Fruit fly (Drosophila melanogaster) whole organism, pupa: ENCODE measurements around the gene bif.

Experiments used
- CG10348 ChIP-seq: fragments of 200-800 bp; sonication (Bioruptor generic); IDR thresholded peaks from 2 replicates; pipeline ENCODE4 v1.3.6; 2022; ENCODE audit warnings: missing biosample characterization, missing genetic modification characterization
- CG12605 ChIP-seq: fragments of 200-800 bp; sonication (Bioruptor generic); IDR thresholded peaks from 2 replicates; pipeline ENCODE4 v1.3.6; 2022; ENCODE audit warnings: missing biosample characterization, missing genetic modification characterization
- CG13204 ChIP-seq: fragments of 200-800 bp; sonication (Bioruptor generic); optimal IDR thresholded peaks from 2 replicates; lab custom pipeline; 2018; ENCODE audit warnings: missing biosample characterization, mild to moderate bottlenecking, missing genetic modification characterization, moderate library complexity
- CG14655 ChIP-seq: fragments of 200-800 bp; sonication (Bioruptor generic); optimal IDR thresholded peaks from 3 replicates; lab custom pipeline; 2017; ENCODE audit warnings: mild to moderate bottlenecking, missing biosample characterization, missing genetic modification reagents, missing genetic modification characterization
- CG15710 ChIP-seq: fragments of 200-800 bp; sonication (Bioruptor generic); optimal IDR thresholded peaks from 2 replicates; lab custom pipeline; 2018; ENCODE audit warnings: missing biosample characterization, mild to moderate bottlenecking, missing genetic modification characterization, moderate library complexity
- CG17806 ChIP-seq: fragments of 200-800 bp; sonication (Bioruptor generic); optimal IDR thresholded peaks from 2 replicates; lab custom pipeline; 2018; ENCODE audit warnings: missing biosample characterization, mild to moderate bottlenecking, missing genetic modification characterization, moderate library complexity
- CG32121 ChIP-seq: fragments of 200-800 bp; sonication (Bioruptor generic); IDR thresholded peaks from 2 replicates; pipeline ENCODE4 v1.3.6; 2022; ENCODE audit warnings: missing biosample characterization, missing genetic modification characterization
- CG34367 ChIP-seq: fragments of 200-800 bp; sonication (Bioruptor generic); optimal IDR thresholded peaks from 2 replicates; lab custom pipeline; 2018; ENCODE audit warnings: missing biosample characterization, mild to moderate bottlenecking, missing genetic modification characterization
- CG4496 ChIP-seq: fragments of 200-800 bp; sonication (Bioruptor generic); IDR thresholded peaks from 3 replicates; pipeline ENCODE4 v1.3.6; 2022; ENCODE audit warnings: missing biosample characterization, missing genetic modification characterization
- CG8159 ChIP-seq: fragments of 200-800 bp; sonication (Bioruptor generic); optimal IDR thresholded peaks from 3 replicates; lab custom pipeline; 2018; ENCODE audit warnings: missing biosample characterization, mild to moderate bottlenecking, missing genetic modification characterization, moderate library complexity
- CG8301 ChIP-seq: fragments of 200-800 bp; sonication (Bioruptor generic); optimal IDR thresholded peaks from 2 replicates; lab custom pipeline; 2018; ENCODE audit warnings: missing biosample characterization, mild to moderate bottlenecking, missing genetic modification characterization
- CG9948 ChIP-seq: fragments of 200-800 bp; sonication (Bioruptor generic); optimal IDR thresholded peaks from 2 replicates; lab custom pipeline; 2018; ENCODE audit warnings: missing biosample characterization, mild to moderate bottlenecking, missing genetic modification characterization, moderate library complexity
- D1 ChIP-seq: fragments of 200-800 bp; sonication (Bioruptor generic); optimal IDR thresholded peaks from 2 replicates; lab custom pipeline; 2018; ENCODE audit warnings: missing biosample characterization, mild to moderate bottlenecking, missing genetic modification characterization, moderate library complexity
- EcR ChIP-seq: fragments of 200-800 bp; sonication (Bioruptor generic); optimal IDR thresholded peaks from 3 replicates; lab custom pipeline; 2019; ENCODE audit warnings: missing biosample characterization, missing genetic modification characterization, mild to moderate bottlenecking, moderate library complexity, missing genetic modification reagents
- Ets98B ChIP-seq: fragments of 200-800 bp; sonication (Bioruptor generic); IDR thresholded peaks from 2 replicates; pipeline ENCODE4 v1.3.6; 2022; ENCODE audit warnings: missing biosample characterization, missing genetic modification characterization
- Pif1A ChIP-seq: fragments of 200-800 bp; sonication (Bioruptor generic); optimal IDR thresholded peaks from 3 replicates; lab custom pipeline; 2016; ENCODE audit warnings: missing biosample characterization, missing genetic modification characterization
- Pif1B ChIP-seq: fragments of 200-800 bp; sonication (Bioruptor generic); optimal IDR thresholded peaks from 3 replicates; lab custom pipeline; 2016; ENCODE audit warnings: missing biosample characterization, missing genetic modification characterization
- Snoo ChIP-seq: fragments of 200-800 bp; sonication (Bioruptor generic); optimal IDR thresholded peaks from 3 replicates; lab custom pipeline; 2017; ENCODE audit warnings: missing biosample characterization, mild to moderate bottlenecking, missing genetic modification characterization, inconsistent platforms
- fd96Ca ChIP-seq: fragments of 200-800 bp; sonication (Bioruptor generic); IDR thresholded peaks from 3 replicates; pipeline ENCODE4 v1.3.6; 2022; ENCODE audit warnings: missing biosample characterization, missing genetic modification characterization
- gl ChIP-seq: fragments of 200-800 bp; sonication (Bioruptor generic); optimal IDR thresholded peaks from 2 replicates; lab custom pipeline; 2018; ENCODE audit warnings: missing biosample characterization, mild to moderate bottlenecking, missing genetic modification characterization
- rn ChIP-seq: fragments of 200-800 bp; sonication (Bioruptor generic); IDR thresholded peaks from 2 replicates; pipeline ENCODE4 v1.3.6; 2022; ENCODE audit warnings: missing biosample characterization, missing genetic modification characterization

The bif gene

dm6 chrX:11686675-11687074 lies 7.9 kb downstream of the bif start:
- no peak for TF ChIP-seq fd96Ca (GFP tag; lab: Robert Waterston, UW)
- no peak for TF ChIP-seq CG14655
- TF ChIP-seq D1 (tag; lab: Kevin White, UChicago): no peak
- no peak for TF ChIP-seq Ets98B (GFP tag; lab: Robert Waterston, UW)
- no peak for TF ChIP-seq CG10348
- peak; percentile 33 for TF ChIP-seq EcR (GFP tag; lab: Kevin White, UChicago)
- no peak for TF ChIP-seq Pif1A (GFP tag; lab: Kevin White, UChicago)

- TF ChIP-seq CG34367 (tag; lab: Kevin White, UChicago): no peak
- no peak for TF ChIP-seq D1 (tag; lab: Kevin White, UChicago)
- TF ChIP-seq EcR (GFP tag; lab: Kevin White, UChicago): peak; percentile 15
Observed at dm6 chrX:11687666-11688492, 9.1 kb downstream of the bif start.

dm6 chrX:11689669-11690068 lies 10.9 kb downstream of the bif start:
- TF ChIP-seq CG12605 (GFP tag; lab: Robert Waterston, UW): no peak
- no peak for TF ChIP-seq Ets98B (GFP tag; lab: Robert Waterston, UW)
- peak; percentile 80 for TF ChIP-seq EcR (GFP tag; lab: Kevin White, UChicago)

dm6 chrX:11694959-11695882 lies 16.5 kb downstream of the bif start, which contains the start of gene PhKgamma:
TSS of gene PhKgamma (plus strand) at chrX:11695137.
- TF ChIP-seq gl (tag; lab: Kevin White, UChicago) (peak; percentile 61), Pif1A (GFP tag; lab: Kevin White, UChicago) (peak; percentile 38), fd96Ca (GFP tag; lab: Robert Waterston, UW) (peak; percentile 65; the same call in 2 of the 3 replicates), CG12605 (GFP tag; lab: Robert Waterston, UW) (peak; percentile 71), CG17806 (tag; lab: Kevin White, UChicago) (peak; percentile 37), CG34367 (tag; lab: Kevin White, UChicago) (peak; percentile 50), EcR (GFP tag; lab: Kevin White, UChicago) (peak; percentile 72), D1 (tag; lab: Kevin White, UChicago) (peak; percentile 46), CG13204 (GFP tag; lab: Kevin White, UChicago) (peak; percentile 70), CG15710 (tag; lab: Kevin White, UChicago) (peak; percentile 27), rn (GFP tag; lab: Robert Waterston, UW) (no peak), Pif1B (GFP tag; lab: Kevin White, UChicago) (peak; percentile 43), CG4496 (GFP tag; lab: Robert Waterston, UW) (peak; percentile 49; the same call in 2 of the 3 replicates), CG8301 (tag; lab: Kevin White, UChicago) (peak; percentile 51), Snoo (tag; lab: Kevin White, UChicago) (no peak), CG14655 (peak; percentile 75), CG8159 (tag; lab: Kevin White, UChicago) (peak; percentile 37), CG32121 (GFP tag; lab: Robert Waterston, UW) (no peak; the same call in 1 of the 2 replicates), Ets98B (GFP tag; lab: Robert Waterston, UW) (peak; percentile 67), CG9948 (no peak)

- TF ChIP-seq gl (tag; lab: Kevin White, UChicago) (peak; percentile 32), fd96Ca (GFP tag; lab: Robert Waterston, UW) (no peak), Ets98B (GFP tag; lab: Robert Waterston, UW) (no peak), Snoo (tag; lab: Kevin White, UChicago) (no peak), CG4496 (GFP tag; lab: Robert Waterston, UW) (0 out of 3 replicates have a peak, but pooled peaks have one; percentile 18), D1 (tag; lab: Kevin White, UChicago) (no peak), CG32121 (GFP tag; lab: Robert Waterston, UW) (no peak), rn (GFP tag; lab: Robert Waterston, UW) (no peak), CG14655 (no peak), CG9948 (no peak), Pif1B (GFP tag; lab: Kevin White, UChicago) (no peak), EcR (GFP tag; lab: Kevin White, UChicago) (no peak), CG17806 (tag; lab: Kevin White, UChicago) (no peak), CG8301 (tag; lab: Kevin White, UChicago) (no peak), CG13204 (GFP tag; lab: Kevin White, UChicago) (no peak), Pif1A (GFP tag; lab: Kevin White, UChicago) (no peak), CG15710 (tag; lab: Kevin White, UChicago) (no peak), CG34367 (tag; lab: Kevin White, UChicago) (no peak), CG12605 (GFP tag; lab: Robert Waterston, UW) (0 out of 2 replicates have a peak, but pooled peaks have one; percentile 19), CG10348 (no peak), CG8159 (tag; lab: Kevin White, UChicago) (no peak)
Observed at dm6 chrX:11695883-11696211, 17.1 kb downstream of the bif start.
